Worm (Caenorhabditis elegans) whole organism, L3 larva: ENCODE results near the gene znf-474.

Source experiments
- R02D3.7 ChIP-seq: fragments of 150-350 bp; optimal IDR thresholded peaks from 2 replicates; lab custom pipeline; 2014; ENCODE audit warnings: missing biosample characterization, missing genetic modification characterization
- ZK546.5 ChIP-seq: sonication (generic microtip); optimal IDR thresholded peaks from 2 replicates; lab custom pipeline; 2017; ENCODE audit warnings: missing biosample characterization, missing genetic modification characterization
- aly-2 ChIP-seq: fragments of 150-350 bp; optimal IDR thresholded peaks from 2 replicates; lab custom pipeline; 2014; ENCODE audit warnings: missing biosample characterization, missing genetic modification characterization
- ama-1 ChIP-seq: fragments of 150-350 bp; optimal IDR thresholded peaks from 2 replicates; lab custom pipeline; 2018
- ceh-16 ChIP-seq: sonication (generic microtip); optimal IDR thresholded peaks from 2 replicates; lab custom pipeline; 2017; ENCODE audit warnings: missing biosample characterization, missing genetic modification characterization
- ceh-28 ChIP-seq: fragments of 150-350 bp; optimal IDR thresholded peaks from 2 replicates; lab custom pipeline; 2014; ENCODE audit warnings: missing biosample characterization, missing genetic modification reagents, missing genetic modification characterization
- ceh-82 ChIP-seq: fragments of 150-350 bp; optimal IDR thresholded peaks from 2 replicates; lab custom pipeline; 2014; ENCODE audit warnings: missing biosample characterization, missing genetic modification characterization
- ceh-9 ChIP-seq: sonication (generic microtip); optimal IDR thresholded peaks from 2 replicates; lab custom pipeline; 2018; ENCODE audit warnings: missing biosample characterization, missing genetic modification characterization
- egl-27 ChIP-seq: sonication (generic microtip); optimal IDR thresholded peaks from 4 replicates; lab custom pipeline; 2017; ENCODE audit warnings: missing biosample characterization, missing genetic modification reagents, missing genetic modification characterization
- egl-5 ChIP-seq: fragments of 150-350 bp; optimal IDR thresholded peaks from 2 replicates; lab custom pipeline; 2017; ENCODE audit warnings: missing biosample characterization, missing genetic modification reagents, missing genetic modification characterization, inconsistent platforms
- elt-1 ChIP-seq: fragments of 150-350 bp; optimal IDR thresholded peaks from 2 replicates; lab custom pipeline; 2014; ENCODE audit warnings: missing biosample characterization, missing genetic modification characterization
- elt-2 ChIP-seq: sonication (generic microtip); optimal IDR thresholded peaks from 2 replicates; lab custom pipeline; 2016; ENCODE audit warnings: missing genetic modification reagents, mild to moderate bottlenecking, missing genetic modification characterization, missing compliant biosample characterization
- elt-3 ChIP-seq, 3 experiments: fragments of 150-350 bp in 1 of 3; sonication (generic microtip) in 2 of 3; optimal IDR thresholded peaks; 2 replicates in 2 of 3; 4 replicates in 1 of 3; lab custom pipeline; 2014 to 2017; ENCODE audit warnings: missing biosample characterization in 3 of 3, missing genetic modification characterization in 3 of 3
- eor-1 ChIP-seq, 2 experiments: fragments of 150-350 bp; optimal IDR thresholded peaks; 2 replicates each; lab custom pipeline; 2014 to 2018; ENCODE audit warnings: missing biosample characterization in 2 of 2, missing genetic modification characterization in 2 of 2
- fos-1 ChIP-seq: fragments of 150-350 bp; optimal IDR thresholded peaks from 2 replicates; lab custom pipeline; 2014; ENCODE audit warnings: missing biosample characterization, missing genetic modification characterization
- hmg-11 ChIP-seq: sonication (generic microtip); optimal IDR thresholded peaks from 2 replicates; lab custom pipeline; 2016; ENCODE audit warnings: missing genetic modification characterization, missing compliant biosample characterization
- jun-1 ChIP-seq: fragments of 150-350 bp; optimal IDR thresholded peaks from 2 replicates; lab custom pipeline; 2014; ENCODE audit warnings: missing biosample characterization, missing genetic modification reagents, missing genetic modification characterization
- lin-39 ChIP-seq: fragments of 150-350 bp; optimal IDR thresholded peaks from 2 replicates; lab custom pipeline; 2018; ENCODE audit warnings: missing biosample characterization, missing genetic modification reagents, missing genetic modification characterization
- lsy-12 ChIP-seq: sonication (generic microtip); optimal IDR thresholded peaks from 2 replicates; lab custom pipeline; 2016; ENCODE audit warnings: mild to moderate bottlenecking, missing genetic modification characterization, missing compliant biosample characterization
- mdl-1 ChIP-seq: fragments of 150-350 bp; optimal IDR thresholded peaks from 2 replicates; lab custom pipeline; 2014; ENCODE audit warnings: missing biosample characterization, missing genetic modification characterization
- mml-1 ChIP-seq: fragments of 150-350 bp; sonication (generic microtip); optimal IDR thresholded peaks from 3 replicates; lab custom pipeline; 2014; ENCODE audit warnings: missing biosample characterization, missing genetic modification characterization
- nhr-11 ChIP-seq: fragments of 150-350 bp; optimal IDR thresholded peaks from 2 replicates; lab custom pipeline; 2014; ENCODE audit warnings: missing biosample characterization, missing genetic modification characterization
- nhr-23 ChIP-seq: fragments of 150-350 bp; optimal IDR thresholded peaks from 2 replicates; lab custom pipeline; 2014; ENCODE audit warnings: missing biosample characterization, missing genetic modification reagents, missing genetic modification characterization
- nhr-237 ChIP-seq: fragments of 150-350 bp; optimal IDR thresholded peaks from 2 replicates; lab custom pipeline; 2014; ENCODE audit warnings: missing biosample characterization, missing genetic modification characterization
- nhr-25 ChIP-seq: sonication (generic microtip); optimal IDR thresholded peaks from 2 replicates; lab custom pipeline; 2017; ENCODE audit warnings: missing biosample characterization, missing genetic modification characterization
- nhr-28 ChIP-seq: fragments of 150-350 bp; optimal IDR thresholded peaks from 2 replicates; lab custom pipeline; 2014; ENCODE audit warnings: missing biosample characterization, missing genetic modification characterization
- nhr-43 ChIP-seq: sonication (generic microtip); optimal IDR thresholded peaks from 2 replicates; lab custom pipeline; 2016; ENCODE audit warnings: mild to moderate bottlenecking, missing genetic modification characterization, missing compliant biosample characterization; ENCODE audit not compliant: poor library complexity, severe bottlenecking
- nhr-77 ChIP-seq: fragments of 150-350 bp; optimal IDR thresholded peaks from 2 replicates; lab custom pipeline; 2014; ENCODE audit warnings: missing biosample characterization, missing genetic modification characterization
- pqm-1 ChIP-seq: fragments of 150-350 bp; optimal IDR thresholded peaks from 2 replicates; lab custom pipeline; 2017; ENCODE audit warnings: missing biosample characterization, missing genetic modification characterization, inconsistent platforms
- sea-2 ChIP-seq: fragments of 150-350 bp; sonication (generic microtip); optimal IDR thresholded peaks from 4 replicates; lab custom pipeline; 2014; ENCODE audit warnings: missing biosample characterization, missing genetic modification reagents, missing genetic modification characterization
- skn-1 ChIP-seq: fragments of 150-350 bp; optimal IDR thresholded peaks from 2 replicates; lab custom pipeline; 2014; ENCODE audit warnings: missing biosample characterization, missing genetic modification characterization
- snpc-4 ChIP-seq: fragments of 150-350 bp; optimal IDR thresholded peaks from 2 replicates; lab custom pipeline; 2014; ENCODE audit warnings: missing biosample characterization, missing genetic modification characterization
- tbx-2 ChIP-seq: sonication (generic microtip); optimal IDR thresholded peaks from 2 replicates; lab custom pipeline; 2016; ENCODE audit warnings: mild to moderate bottlenecking, missing genetic modification characterization, missing compliant biosample characterization
- unc-39 ChIP-seq: sonication (generic microtip); optimal IDR thresholded peaks from 4 replicates; lab custom pipeline; 2017; ENCODE audit warnings: missing biosample characterization, missing genetic modification characterization
- unc-62 ChIP-seq: fragments of 150-350 bp; sonication (generic microtip); optimal IDR thresholded peaks from 4 replicates; lab custom pipeline; 2014; ENCODE audit warnings: missing biosample characterization, missing genetic modification reagents, missing genetic modification characterization
- zag-1 ChIP-seq: fragments of 150-350 bp; optimal IDR thresholded peaks from 2 replicates; lab custom pipeline; 2014; ENCODE audit warnings: missing biosample characterization, missing genetic modification characterization
- ztf-4 ChIP-seq: fragments of 150-350 bp; optimal IDR thresholded peaks from 2 replicates; lab custom pipeline; 2014; ENCODE audit warnings: missing biosample characterization, missing genetic modification characterization

The znf-474 gene

DNA sequence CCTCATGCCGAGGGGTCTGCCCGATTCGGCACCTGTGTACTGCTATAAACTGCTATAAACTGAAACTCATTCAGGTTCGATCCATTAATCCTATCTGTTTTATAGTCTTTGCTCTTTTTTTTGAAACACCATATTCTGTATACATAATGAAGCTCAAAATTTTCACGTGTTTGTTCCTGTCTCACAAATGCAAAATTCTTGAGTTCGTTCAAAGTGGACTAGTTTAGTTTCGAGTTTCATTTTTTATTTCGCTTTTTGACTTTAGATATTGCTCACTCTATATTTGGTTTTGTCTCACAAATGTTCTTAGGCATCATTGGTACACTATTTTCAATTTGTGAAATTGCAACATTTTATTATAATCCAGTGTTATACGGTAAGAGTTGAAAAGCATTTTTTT, 28.4 kb upstream of the znf-474 start, which contains the start of gene lgc-17:
Gene lgc-17 (plus strand): TSS at position 301 of the 400 bp plus-strand sequence.
- TF ChIP-seq snpc-4 (no peak), ZK546.5 (tag; lab: Kevin White, UChicago) (no peak), egl-27 (no peak), ceh-9 (tag; lab: Kevin White, UChicago) (no peak), aly-2 (tag; lab: Kevin White, UChicago) (no peak), skn-1 (tag; lab: Kevin White, UChicago) (no peak), ceh-28 (no peak), tbx-2 (no peak), elt-2 (tag; lab: Kevin White, UChicago) (no peak), ztf-4 (tag; lab: Kevin White, UChicago) (no peak), pqm-1 (no peak), egl-5 (tag; lab: Kevin White, UChicago) (no peak), R02D3.7 (tag; lab: Kevin White, UChicago) (no peak), elt-3 (tag; optimal IDR thresholded peaks at IDR 0.05; lab: Kevin White, UChicago) (no peak), nhr-77 (tag; lab: Kevin White, UChicago) (no peak), jun-1 (tag; lab: Kevin White, UChicago) (no peak), mml-1 (tag; lab: Kevin White, UChicago) (no peak), nhr-25 (tag; lab: Kevin White, UChicago) (no peak), ceh-16 (no peak), elt-1 (tag; lab: Kevin White, UChicago) (no peak)

DNA sequence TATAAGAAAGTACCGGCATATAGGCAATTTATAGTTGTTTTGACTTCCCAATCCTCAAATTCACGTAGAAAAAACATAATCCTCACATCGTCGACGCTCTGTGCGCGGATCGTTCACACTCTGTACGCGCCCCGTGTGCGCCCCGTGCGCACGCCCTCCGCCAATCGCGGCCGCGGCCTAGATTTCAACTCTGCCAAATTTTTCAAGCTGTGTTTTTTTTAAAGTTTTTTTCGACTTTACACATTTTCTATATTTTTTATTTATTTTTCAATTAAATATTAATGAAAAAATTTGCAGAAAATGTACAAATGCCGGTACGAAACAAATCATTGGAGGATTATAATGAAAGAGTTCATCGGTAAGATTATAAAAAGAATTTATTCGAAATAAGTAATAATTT, 26.6 kb upstream of the znf-474 start, which contains the start of gene T01H10.11:
Gene T01H10.11 (plus strand): TSS at position 301 of the 400 bp plus-strand sequence.
- TF ChIP-seq eor-1 (tag; optimal IDR thresholded peaks at IDR 0.05; lab: Kevin White, UChicago): no peak
- TF ChIP-seq nhr-237: no peak
- no peak for TF ChIP-seq skn-1 (tag; lab: Kevin White, UChicago)
- TF ChIP-seq nhr-77 (tag; lab: Kevin White, UChicago): no peak
- TF ChIP-seq ztf-4 (tag; lab: Kevin White, UChicago): no peak
- no peak for TF ChIP-seq elt-3 (tag; optimal IDR thresholded peaks at IDR 0.05; lab: Kevin White, UChicago)
- no peak for TF ChIP-seq egl-5 (tag; lab: Kevin White, UChicago)
- TF ChIP-seq hmg-11 (tag; lab: Kevin White, UChicago): no peak

DNA sequence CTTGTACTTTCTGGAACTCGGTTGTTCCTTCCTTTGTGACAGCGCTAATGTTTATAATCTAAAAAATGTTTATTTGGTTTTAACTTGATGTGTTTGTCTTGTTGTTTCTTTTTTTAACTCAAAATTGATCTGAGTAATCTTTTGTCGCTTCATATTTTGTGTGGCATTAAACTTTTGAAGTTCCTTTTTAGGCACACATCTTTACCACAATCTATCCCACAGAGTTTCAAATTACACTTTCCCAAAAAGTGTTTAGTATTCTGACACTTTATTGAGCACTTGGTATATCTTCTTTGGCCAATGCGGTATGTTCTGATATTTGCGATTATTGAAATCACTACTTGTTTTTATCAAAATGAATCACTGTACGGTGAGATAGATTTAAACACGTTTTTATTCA, 24.4 kb upstream of the znf-474 start, which contains the start of gene lgc-18:
Gene lgc-18 (plus strand): TSS at position 301 of the 400 bp plus-strand sequence.
- TF ChIP-seq tbx-2 (no peak), unc-62 (GFP tag; lab: Kevin White, UChicago) (no peak), lsy-12 (tag; lab: Kevin White, UChicago) (no peak), nhr-23 (tag; lab: Kevin White, UChicago) (no peak), lin-39 (no peak), elt-3 (tag; optimal IDR thresholded peaks at IDR 0.05; lab: Kevin White, UChicago) (no peak), unc-39 (tag; lab: Kevin White, UChicago) (no peak), fos-1 (no peak), zag-1 (no peak), nhr-11 (no peak), elt-1 (tag; lab: Kevin White, UChicago) (no peak), ama-1 (lab: Kevin White, UChicago) (no peak)

DNA sequence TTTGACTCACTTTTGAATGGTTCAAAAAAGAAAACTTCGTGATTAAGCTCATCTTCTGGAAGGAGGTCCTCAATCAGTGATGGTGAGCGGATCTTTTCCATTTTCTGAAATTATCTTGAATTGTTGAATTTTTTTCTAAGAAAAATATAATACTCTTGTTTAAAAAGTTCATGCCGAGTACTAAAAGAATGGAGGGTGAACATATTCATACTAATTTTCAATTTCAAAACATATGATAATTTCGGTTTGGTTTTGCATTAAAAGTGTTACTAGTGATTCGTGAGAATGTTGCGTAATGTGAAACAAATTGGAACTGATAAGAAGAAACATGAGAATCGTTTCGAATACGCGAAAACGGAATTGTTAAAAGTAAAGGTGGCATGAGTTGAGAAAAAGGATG, 8.7 kb upstream of the znf-474 start, which contains the start of gene lyst-1:
Gene lyst-1 (minus strand): TSS at position 101 of the 400 bp plus-strand sequence.
- TF ChIP-seq ceh-82 (tag; lab: Kevin White, UChicago) (no peak), ceh-28 (no peak), hmg-11 (tag; lab: Kevin White, UChicago) (no peak), nhr-43 (tag; lab: Kevin White, UChicago) (no peak), nhr-28 (tag; lab: Kevin White, UChicago) (no peak), mdl-1 (tag; lab: Kevin White, UChicago) (no peak), jun-1 (tag; lab: Kevin White, UChicago) (no peak), egl-5 (tag; lab: Kevin White, UChicago) (no peak), sea-2 (GFP tag; lab: Kevin White, UChicago) (no peak), ztf-4 (tag; lab: Kevin White, UChicago) (no peak), aly-2 (tag; lab: Kevin White, UChicago) (no peak), mml-1 (tag; lab: Kevin White, UChicago) (no peak), ceh-16 (no peak), R02D3.7 (tag; lab: Kevin White, UChicago) (no peak), snpc-4 (no peak), unc-39 (tag; lab: Kevin White, UChicago) (no peak)
- TF ChIP-seq, all 47 proteins: peak for 0
